Fruit fly (Drosophila melanogaster): Measurements from ENCODE around the gene Hip14.

Hip14 gene

dm6 chr3L:15977565-15977964 is 10.5 kb upstream of the Hip14 start (continued):
- no peak for TF ChIP-seq CG10631 (GFP tag; optimal IDR thresholded peaks at IDR 0.05)
- TF ChIP-seq CG11762 (GFP tag; optimal IDR thresholded peaks at IDR 0.05; ENCODE audit: insufficient read depth): peak; percentile 25
- TF ChIP-seq ss (GFP tag; optimal IDR thresholded peaks at IDR 0.05): no peak
- TF ChIP-seq CG15336 (GFP tag; IDR thresholded peaks at IDR 0.05): peak; percentile 53; the same call in 1 of the 2 replicates
- peak; percentile 77 for TF ChIP-seq topi (GFP tag; optimal IDR thresholded peaks at IDR 0.05)
- TF ChIP-seq CG11294 (GFP tag; IDR thresholded peaks at IDR 0.05): peak; percentile 32; the same call in 1 of the 2 replicates
- TF ChIP-seq OdsH (GFP tag; optimal IDR thresholded peaks at IDR 0.05): no peak

DNA sequence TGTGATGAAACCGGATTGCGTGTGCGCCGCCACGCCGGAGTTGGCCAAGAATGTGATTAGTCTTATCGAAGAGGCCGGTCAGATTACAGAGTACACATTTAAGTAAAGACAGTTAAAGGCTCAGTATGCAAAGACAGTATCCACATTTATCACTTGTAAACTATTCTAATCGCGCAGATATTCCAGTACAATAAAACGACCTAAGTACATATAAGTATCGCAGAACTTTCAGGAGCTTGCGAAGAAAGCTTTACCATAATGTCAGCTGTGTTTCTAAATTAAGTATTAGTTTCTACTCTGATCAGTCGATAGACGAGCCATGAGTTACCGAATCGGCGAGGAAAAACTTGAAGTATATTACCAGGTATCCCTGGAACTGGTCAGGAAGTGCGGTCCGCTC is 9.8 kb upstream of the Hip14 start, which contains the start of gene CG17028:
TSS of gene CG17028 (plus strand) at position 301 of the 400 bp plus-strand sequence.
- TF ChIP-seq Blimp-1 (GFP tag; optimal IDR thresholded peaks at IDR 0.05): no peak
- no peak for TF ChIP-seq fd85E (GFP tag; optimal IDR thresholded peaks at IDR 0.05)
- TF ChIP-seq CG4318 (GFP tag; optimal IDR thresholded peaks at IDR 0.05): no peak
- no peak for TF ChIP-seq CG11294 (GFP tag; IDR thresholded peaks at IDR 0.05)
- no peak for TF ChIP-seq Sox102F (GFP tag; optimal IDR thresholded peaks at IDR 0.05)
- TF ChIP-seq achi (GFP tag; optimal IDR thresholded peaks at IDR 0.05): no peak
- no peak for TF ChIP-seq Gug (GFP tag; IDR thresholded peaks at IDR 0.05)
- no peak for TF ChIP-seq Eip93F (GFP tag; optimal IDR thresholded peaks at IDR 0.05)
- no peak for TF ChIP-seq CG32006 (GFP tag; optimal IDR thresholded peaks at IDR 0.05)
- no peak for TF ChIP-seq dac (GFP tag; optimal IDR thresholded peaks at IDR 0.05)
- no peak for TF ChIP-seq Hr38 (GFP tag; optimal IDR thresholded peaks at IDR 0.05)
- no peak for TF ChIP-seq fd59A (GFP tag; optimal IDR thresholded peaks at IDR 0.05)
- TF ChIP-seq Hr4 (GFP tag; optimal IDR thresholded peaks at IDR 0.05): no peak

DNA sequence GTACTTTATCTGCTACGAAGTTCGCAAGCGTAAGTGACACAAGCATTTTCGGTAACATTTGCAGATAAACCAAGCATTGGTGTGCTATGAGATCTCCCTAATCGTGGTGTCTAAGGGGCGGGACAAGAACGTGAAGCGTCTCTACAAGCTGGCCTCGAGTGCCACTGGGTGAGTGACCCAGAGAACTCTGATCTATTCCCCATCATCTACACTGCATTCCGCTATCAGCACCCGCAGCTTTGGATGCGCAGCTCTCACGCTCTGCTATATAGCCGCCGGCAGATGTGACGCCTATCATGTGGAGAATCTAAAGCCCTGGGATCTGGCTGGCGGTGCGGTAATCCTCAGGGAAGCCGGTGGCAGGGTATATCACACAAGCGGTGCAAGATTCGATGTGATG is 8.8 kb upstream of the Hip14 start:
- TF ChIP-seq Ets96B (tag; optimal IDR thresholded peaks at IDR 0.05) (no peak), CG11762 (GFP tag; optimal IDR thresholded peaks at IDR 0.05; ENCODE audit: insufficient read depth) (no peak), svp (GFP tag) (peak; percentile 99), CG31627 (GFP tag; optimal IDR thresholded peaks at IDR 0.05) (no peak), CG32006 (GFP tag; optimal IDR thresholded peaks at IDR 0.05) (no peak), Met (GFP tag; optimal IDR thresholded peaks at IDR 0.05) (no peak), Sox14 (GFP tag; optimal IDR thresholded peaks at IDR 0.05) (no peak), CG6792 (GFP tag; optimal IDR thresholded peaks at IDR 0.05) (no peak), CG8632 (GFP tag; optimal IDR thresholded peaks at IDR 0.05) (no peak), Eip78C (GFP tag) (no peak), dsx (GFP tag; optimal IDR thresholded peaks at IDR 0.05; ENCODE audit: poor library complexity, severe bottlenecking) (no peak), vri (GFP tag; optimal IDR thresholded peaks at IDR 0.05) (peak; percentile 21), CG11902 (GFP tag; optimal IDR thresholded peaks at IDR 0.05) (no peak)

DNA sequence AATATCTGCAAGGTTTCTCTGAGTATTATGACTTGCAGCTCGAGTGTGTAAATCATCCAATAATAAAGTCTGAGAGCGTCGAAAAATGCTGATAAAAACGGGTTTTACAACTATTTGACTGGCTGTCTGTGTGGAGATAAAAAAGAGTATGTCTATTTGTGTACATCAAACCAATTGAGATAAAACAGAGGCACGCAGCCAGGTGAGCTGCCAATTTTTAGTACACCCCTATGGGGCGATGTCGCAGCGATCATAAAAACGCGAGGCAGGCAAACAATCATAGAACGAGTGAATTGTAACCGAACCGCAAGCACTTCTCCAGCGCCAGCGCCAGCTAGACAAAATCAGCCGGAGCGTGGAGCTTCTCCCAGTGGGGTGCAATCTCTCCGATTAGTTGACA is 8.1 kb upstream of the Hip14 start, which contains the start of gene CG17027:
TSS of gene CG17027 (plus strand) at position 189 of the 400 bp plus-strand sequence.
- TF ChIP-seq fkh (GFP tag; optimal IDR thresholded peaks at IDR 0.05): peak; percentile 51
- no peak for TF ChIP-seq spab (GFP tag; optimal IDR thresholded peaks at IDR 0.05)
- TF ChIP-seq esn (GFP tag; optimal IDR thresholded peaks at IDR 0.05): no peak

- TF ChIP-seq CG1621 (tag; optimal IDR thresholded peaks at IDR 0.05) (no peak), fkh (GFP tag; optimal IDR thresholded peaks at IDR 0.05) (no peak), CG6163 (GFP tag; IDR thresholded peaks at IDR 0.05) (no peak), CG4318 (GFP tag; optimal IDR thresholded peaks at IDR 0.05) (no peak), Hr38 (GFP tag; optimal IDR thresholded peaks at IDR 0.05) (no peak), Sox15 (GFP tag; optimal IDR thresholded peaks at IDR 0.05) (no peak), vri (GFP tag; optimal IDR thresholded peaks at IDR 0.05) (peak; percentile 9)
Measured at dm6 chr3L:15981403-15981802, 6.6 kb upstream of the Hip14 start.
